Worm (Caenorhabditis elegans) whole organism, L4 larva: ENCODE data around the gene srt-8.
A peak's percentile ranks its signal among the peaks of the same experiment; 100 is the strongest.

Experiments used
- F10B5.3 ChIP-seq: sonication (generic microtip); optimal IDR thresholded peaks from 2 replicates; lab custom pipeline; 2016; ENCODE audit warnings: mild to moderate bottlenecking, missing genetic modification characterization, missing compliant biosample characterization
- F26F4.8 ChIP-seq: fragments of 200-800 bp; sonication (Bioruptor generic); conservative IDR thresholded peaks from 2 replicates; pipeline ENCODE4 v1.3.6; 2022; ENCODE audit warnings: missing genetic modification characterization, missing compliant biosample characterization
- F37D6.2 ChIP-seq: sonication (generic microtip); optimal IDR thresholded peaks from 2 replicates; lab custom pipeline; 2016; ENCODE audit warnings: mild to moderate bottlenecking, missing genetic modification characterization, missing compliant biosample characterization
- F49E8.2 ChIP-seq: sonication (generic microtip); optimal IDR thresholded peaks from 2 replicates; lab custom pipeline; 2016; ENCODE audit warnings: missing compliant biosample characterization, mild to moderate bottlenecking, missing genetic modification characterization, borderline replicate concordance
- Y5F2A.4 ChIP-seq: fragments of 200-800 bp; sonication (Bioruptor generic); optimal IDR thresholded peaks from 2 replicates; lab custom pipeline; 2018; ENCODE audit warnings: mild to moderate bottlenecking, missing genetic modification characterization, missing compliant biosample characterization
- Y75B8A.6 ChIP-seq: fragments of 200-800 bp; sonication (Bioruptor generic); IDR thresholded peaks from 2 replicates; pipeline ENCODE4 v1.3.6; 2022; ENCODE audit warnings: missing genetic modification reagents, missing genetic modification characterization, missing compliant biosample characterization
- aly-2 ChIP-seq: sonication (generic microtip); optimal IDR thresholded peaks from 2 replicates; lab custom pipeline; 2018; ENCODE audit warnings: missing biosample characterization, missing genetic modification characterization
- ama-1 ChIP-seq: fragments of 150-350 bp; optimal IDR thresholded peaks from 2 replicates; lab custom pipeline; 2014; ENCODE audit warnings: inconsistent platforms, mixed read lengths
- ceh-44 ChIP-seq: fragments of 200-800 bp; sonication (Bioruptor generic); IDR thresholded peaks from 2 replicates; pipeline ENCODE4 v1.3.6; 2022; ENCODE audit warnings: missing genetic modification reagents, missing genetic modification characterization, missing compliant biosample characterization
- ceh-62 ChIP-seq: sonication (generic microtip); optimal IDR thresholded peaks from 2 replicates; lab custom pipeline; 2017; ENCODE audit warnings: missing biosample characterization, missing genetic modification characterization
- cey-2 ChIP-seq: sonication (generic microtip); optimal IDR thresholded peaks from 3 replicates; lab custom pipeline; 2017; ENCODE audit warnings: missing genetic modification characterization, mild to moderate bottlenecking, missing compliant biosample characterization, antibody characterized with exemption, borderline replicate concordance; ENCODE audit not compliant: insufficient read depth
- ctbp-1 ChIP-seq: fragments of 200-800 bp; sonication (Bioruptor generic); IDR thresholded peaks from 2 replicates; pipeline ENCODE4 v1.3.6; 2022; ENCODE audit warnings: missing genetic modification reagents, missing genetic modification characterization, missing compliant biosample characterization
- daf-16 ChIP-seq, 3 experiments: sonication (generic microtip); optimal IDR thresholded peaks; 2 replicates each; lab custom pipeline; 2016 to 2017; ENCODE audit warnings: missing genetic modification characterization in 3 of 3, missing genetic modification reagents in 3 of 3, mild to moderate bottlenecking in 2 of 3, missing compliant biosample characterization in 2 of 3, missing biosample characterization in 1 of 3, moderate library complexity in 1 of 3
- dmd-9 ChIP-seq: fragments of 200-800 bp; sonication (Bioruptor generic); IDR thresholded peaks from 2 replicates; pipeline ENCODE4 v1.3.6; 2022; ENCODE audit warnings: missing genetic modification reagents, missing genetic modification characterization, missing compliant biosample characterization
- duxl-1 ChIP-seq: sonication (generic microtip); optimal IDR thresholded peaks from 2 replicates; lab custom pipeline; 2016; ENCODE audit warnings: mild to moderate bottlenecking, missing genetic modification characterization, moderate library complexity, missing compliant biosample characterization; ENCODE audit not compliant: poor library complexity
- dve-1 ChIP-seq: sonication (generic microtip); optimal IDR thresholded peaks from 2 replicates; lab custom pipeline; 2017; ENCODE audit warnings: antibody characterized with exemption, mild to moderate bottlenecking, missing genetic modification characterization, missing compliant biosample characterization; ENCODE audit not compliant: insufficient read depth
- egl-27 ChIP-seq: sonication (generic microtip); optimal IDR thresholded peaks from 3 replicates; lab custom pipeline; 2017; ENCODE audit warnings: missing biosample characterization, missing genetic modification reagents, missing genetic modification characterization
- fkh-10 ChIP-seq: fragments of 150-350 bp; optimal IDR thresholded peaks from 2 replicates; lab custom pipeline; 2014; ENCODE audit warnings: missing biosample characterization, missing genetic modification reagents, missing genetic modification characterization
- hlh-30 ChIP-seq: sonication (generic microtip); optimal IDR thresholded peaks from 2 replicates; lab custom pipeline; 2017; ENCODE audit warnings: antibody characterized with exemption, mild to moderate bottlenecking, missing genetic modification characterization, missing compliant biosample characterization; ENCODE audit not compliant: insufficient read depth
- madf-9 ChIP-seq: fragments of 200-800 bp; sonication (Bioruptor generic); conservative IDR thresholded peaks from 2 replicates; pipeline ENCODE4 v1.3.6; 2022; ENCODE audit warnings: missing genetic modification reagents, missing genetic modification characterization, missing compliant biosample characterization
- mdl-1 ChIP-seq, 2 experiments: fragments of 150-350 bp in 1 of 2; sonication (generic microtip) in 1 of 2; optimal IDR thresholded peaks; 2 replicates each; lab custom pipeline; 2014 to 2017; ENCODE audit warnings: missing biosample characterization in 2 of 2, missing genetic modification characterization in 2 of 2
- nhr-11 ChIP-seq: fragments of 150-350 bp; optimal IDR thresholded peaks from 2 replicates; lab custom pipeline; 2014; ENCODE audit warnings: missing biosample characterization, missing genetic modification characterization
- nhr-111 ChIP-seq: fragments of 200-800 bp; sonication (Bioruptor generic); optimal IDR thresholded peaks from 2 replicates; lab custom pipeline; 2018; ENCODE audit warnings: mild to moderate bottlenecking, missing genetic modification characterization, missing compliant biosample characterization
- nhr-25 ChIP-seq: sonication (generic microtip); optimal IDR thresholded peaks from 2 replicates; lab custom pipeline; 2017; ENCODE audit warnings: missing genetic modification characterization, mild to moderate bottlenecking, missing compliant biosample characterization, antibody characterized with exemption, moderate library complexity, borderline replicate concordance; ENCODE audit not compliant: insufficient read depth
- nhr-28 ChIP-seq: fragments of 150-350 bp; optimal IDR thresholded peaks from 2 replicates; lab custom pipeline; 2014; ENCODE audit warnings: missing biosample characterization, missing genetic modification characterization
- nhr-42 ChIP-seq: fragments of 200-800 bp; sonication (Bioruptor generic); IDR thresholded peaks from 2 replicates; pipeline ENCODE4 v1.3.6; 2022; ENCODE audit warnings: missing genetic modification characterization, missing compliant biosample characterization
- nhr-48 ChIP-seq: sonication (generic microtip); optimal IDR thresholded peaks from 2 replicates; lab custom pipeline; 2016; ENCODE audit warnings: mild to moderate bottlenecking, missing genetic modification characterization, missing compliant biosample characterization
- nhr-6 ChIP-seq: fragments of 150-350 bp; optimal IDR thresholded peaks from 2 replicates; lab custom pipeline; 2014; ENCODE audit warnings: missing biosample characterization, missing genetic modification characterization
- nhr-77 ChIP-seq: fragments of 150-350 bp; optimal IDR thresholded peaks from 2 replicates; lab custom pipeline; 2014; ENCODE audit warnings: missing biosample characterization, missing genetic modification characterization
- pqm-1 ChIP-seq: sonication (generic microtip); optimal IDR thresholded peaks from 2 replicates; lab custom pipeline; 2017; ENCODE audit warnings: missing biosample characterization, missing genetic modification characterization
- set-16 ChIP-seq: fragments of 200-800 bp; sonication (Bioruptor generic); IDR thresholded peaks from 2 replicates; pipeline ENCODE4 v1.3.6; 2022; ENCODE audit warnings: missing genetic modification reagents, missing genetic modification characterization, missing compliant biosample characterization
- tag-97 ChIP-seq: fragments of 200-800 bp; sonication (Bioruptor generic); IDR thresholded peaks from 2 replicates; pipeline ENCODE4 v1.3.6; 2022; ENCODE audit warnings: missing genetic modification characterization, missing compliant biosample characterization
- unc-62 ChIP-seq, 3 experiments: fragments of 150-350 bp in 1 of 3; sonication (generic microtip); optimal IDR thresholded peaks in 2 of 3; peaks in 1 of 3; 1 replicate in 1 of 3; 2 replicates in 2 of 3; lab custom pipeline; 2014 to 2017; ENCODE audit warnings: missing biosample characterization in 3 of 3, missing genetic modification characterization in 3 of 3, missing genetic modification reagents in 3 of 3, missing genotype in 1 of 3
- zag-1 ChIP-seq: fragments of 150-350 bp; optimal IDR thresholded peaks from 2 replicates; lab custom pipeline; 2014; ENCODE audit warnings: missing biosample characterization, missing genetic modification characterization
- ztf-7 ChIP-seq: fragments of 150-350 bp; optimal IDR thresholded peaks from 2 replicates; lab custom pipeline; 2014; ENCODE audit warnings: missing biosample characterization, missing genetic modification characterization

The srt-8 gene

DNA sequence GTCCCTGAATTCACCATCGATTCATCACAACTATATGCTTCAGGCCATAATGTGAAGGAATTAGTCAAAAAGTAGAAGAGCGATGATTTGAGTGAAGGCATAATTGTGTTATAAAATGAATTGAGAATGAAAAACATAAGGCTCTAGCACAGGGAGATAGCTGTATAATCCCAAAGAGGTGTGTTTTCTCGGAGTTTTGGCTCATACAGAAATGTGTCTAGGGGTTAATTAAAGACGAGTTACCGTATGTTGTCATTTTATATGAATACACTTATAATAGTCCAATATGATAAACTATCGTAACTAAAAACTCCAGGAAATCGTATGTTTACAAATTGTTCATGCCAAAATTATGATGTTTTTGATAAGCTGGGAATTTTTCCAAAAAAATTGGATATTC, 5.6 kb upstream of the srt-8 start, which contains the start of gene srt-5:
TSS of gene srt-5 (minus strand) at position 101 of the 400 bp plus-strand sequence.
- TF ChIP-seq unc-62 (GFP tag; optimal IDR thresholded peaks at IDR 0.05 in 1 of 2; lab: Kevin White, UChicago) (peak in 1 of 2 experiments; percentile 61), unc-62 (tag; optimal IDR thresholded peaks at IDR 0.05; lab: Kevin White, UChicago) (no peak), aly-2 (tag; lab: Kevin White, UChicago) (no peak), nhr-6 (tag; lab: Kevin White, UChicago) (no peak), pqm-1 (no peak)

DNA sequence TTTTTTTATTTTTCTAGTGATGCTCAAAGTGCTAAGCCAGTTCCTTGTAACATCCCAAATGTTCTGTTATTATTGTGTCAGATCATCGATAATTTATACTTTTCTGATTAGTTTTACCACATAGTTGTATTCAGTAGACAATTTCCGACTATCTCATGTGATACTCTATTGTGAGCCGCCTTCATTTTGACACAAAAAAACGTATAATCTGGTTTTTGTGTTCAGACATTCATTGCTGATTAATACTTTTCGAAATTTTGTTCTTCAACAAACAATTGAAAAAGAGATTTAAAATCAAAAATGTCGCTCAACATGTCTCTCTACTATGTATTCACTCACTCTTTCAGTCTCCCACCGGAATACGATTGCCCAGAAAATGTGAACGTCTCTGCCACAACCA, 4.9 kb upstream of the srt-8 start, which contains the start of gene srt-7:
TSS of gene srt-7 (plus strand) at position 301 of the 400 bp plus-strand sequence.
- TF ChIP-seq nhr-42 (GFP tag; lab: Robert Waterston, UW) (no peak), nhr-25 (tag; lab: Kevin White, UChicago) (no peak)
- TF ChIP-seq, all 104 proteins: peak for 0

DNA sequence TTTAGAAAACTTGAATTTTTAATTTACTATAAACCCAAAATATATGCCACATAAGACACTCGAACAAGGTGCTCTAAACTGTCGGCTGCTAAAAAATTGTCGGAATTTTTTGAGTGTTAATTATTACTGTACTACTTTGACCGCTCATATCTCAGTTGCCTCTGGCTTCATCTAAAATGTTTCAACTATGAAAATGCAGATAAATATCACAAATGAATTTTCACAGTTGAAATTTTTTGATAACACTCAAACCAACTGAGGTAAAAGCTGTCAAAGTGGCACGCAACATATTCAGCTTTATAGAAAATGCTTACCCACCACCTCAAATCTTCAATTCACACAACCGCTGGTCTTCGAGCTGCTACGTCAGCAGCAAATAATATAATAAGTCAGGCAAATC, 2.4 kb downstream of the srt-8 start, which contains the start of gene acs-21:
TSS of gene acs-21 (plus strand) at position 301 of the 400 bp plus-strand sequence.
- TF ChIP-seq duxl-1 (tag; lab: Kevin White, UChicago) (no peak), F37D6.2 (tag; lab: Kevin White, UChicago) (no peak), nhr-111 (no peak), nhr-48 (no peak), ama-1 (lab: Kevin White, UChicago) (no peak), egl-27 (tag; lab: Kevin White, UChicago) (no peak), nhr-11 (tag; lab: Kevin White, UChicago) (no peak), cey-2 (tag; lab: Kevin White, UChicago) (no peak)

DNA sequence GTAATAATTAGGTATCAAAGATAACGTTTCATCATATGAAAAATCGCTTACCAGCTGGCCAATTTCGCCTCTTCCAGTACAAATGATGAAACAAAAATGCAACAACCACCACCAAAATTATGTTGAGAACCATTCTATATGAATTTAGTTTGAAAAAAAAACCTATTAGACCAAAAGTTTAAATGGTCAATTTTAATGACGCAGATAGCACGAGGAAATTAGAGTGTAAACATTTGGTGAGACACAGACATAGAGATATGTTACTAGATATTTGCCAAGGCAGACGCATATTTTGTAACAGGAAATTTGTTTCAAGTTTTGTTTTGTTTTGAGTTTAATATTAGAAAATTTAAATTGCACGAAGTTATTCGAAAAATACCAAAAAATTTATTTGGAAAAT, 8.0 kb downstream of the srt-8 start, which contains the start of gene cyp-33C9:
TSS of gene cyp-33C9 (minus strand) at position 211 of the 400 bp plus-strand sequence.
- TF ChIP-seq nhr-11 (tag; lab: Kevin White, UChicago): no peak
- TF ChIP-seq zag-1 (tag; lab: Kevin White, UChicago): no peak
- no peak for TF ChIP-seq ceh-44 (GFP tag; lab: Robert Waterston, UW)
- TF ChIP-seq Y75B8A.6 (GFP tag; lab: Robert Waterston, UW): no peak
- no peak for TF ChIP-seq daf-16 (GFP tag; optimal IDR thresholded peaks at IDR 0.05; lab: Kevin White, UChicago)
- peak; percentile 58 for TF ChIP-seq daf-16 (tag; optimal IDR thresholded peaks at IDR 0.05; lab: Kevin White, UChicago)
- TF ChIP-seq pqm-1: peak; percentile 24
- no peak for TF ChIP-seq ztf-7 (tag; lab: Kevin White, UChicago)
- no peak for TF ChIP-seq fkh-10
- TF ChIP-seq mdl-1 (tag; optimal IDR thresholded peaks at IDR 0.05; lab: Kevin White, UChicago): peak in 1 of 2 experiments; percentile 14
- no peak for TF ChIP-seq dve-1 (tag; lab: Kevin White, UChicago)
- no peak for TF ChIP-seq F10B5.3 (tag; lab: Kevin White, UChicago)
- TF ChIP-seq hlh-30 (tag; lab: Kevin White, UChicago): peak; percentile 7
- no peak for TF ChIP-seq tag-97 (GFP tag; lab: Robert Waterston, UW)
- TF ChIP-seq nhr-25 (tag; lab: Kevin White, UChicago): no peak
- TF ChIP-seq Y5F2A.4 (GFP tag; lab: Kevin White, UChicago): no peak
- no peak for TF ChIP-seq ama-1 (lab: Kevin White, UChicago)
- no peak for TF ChIP-seq madf-9 (GFP tag; lab: Robert Waterston, UW)
- TF ChIP-seq nhr-28 (tag; lab: Kevin White, UChicago): peak; percentile 75
- no peak for TF ChIP-seq F49E8.2 (tag; lab: Kevin White, UChicago)

DNA sequence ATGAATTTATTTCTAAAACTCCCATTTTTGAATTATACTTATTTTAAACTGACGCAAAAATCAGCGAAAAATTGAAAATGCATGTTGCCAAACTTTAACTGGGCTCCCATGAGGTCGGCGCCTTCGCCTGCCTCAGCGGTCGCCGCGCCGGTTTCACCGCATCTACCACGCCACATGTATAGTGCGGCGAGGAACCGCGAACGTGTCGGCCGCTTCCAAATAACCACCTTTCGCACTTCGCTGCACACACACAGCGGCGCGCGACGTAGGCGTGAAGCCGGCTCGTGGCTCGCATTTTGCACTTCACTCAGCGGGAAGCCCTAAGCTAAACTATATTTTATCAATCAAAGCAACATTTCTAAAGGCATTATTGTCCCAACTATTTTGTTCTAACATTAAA, 14.2 kb downstream of the srt-8 start:
- TF ChIP-seq nhr-28 (tag; lab: Kevin White, UChicago) (no peak), set-16 (GFP tag; lab: Robert Waterston, UW) (peak; percentile 83), nhr-77 (tag; lab: Kevin White, UChicago) (no peak), Y75B8A.6 (GFP tag; lab: Robert Waterston, UW) (no peak), F26F4.8 (no peak), dmd-9 (GFP tag; lab: Robert Waterston, UW) (0 out of 2 replicates have a peak, but pooled peaks have one; percentile 12), ceh-62 (tag; lab: Kevin White, UChicago) (no peak), ctbp-1 (GFP tag; lab: Robert Waterston, UW) (no peak), nhr-111 (no peak)
